Fruit fly (Drosophila melanogaster): ENCODE results near the gene CG17751.

CG17751 gene

DNA sequence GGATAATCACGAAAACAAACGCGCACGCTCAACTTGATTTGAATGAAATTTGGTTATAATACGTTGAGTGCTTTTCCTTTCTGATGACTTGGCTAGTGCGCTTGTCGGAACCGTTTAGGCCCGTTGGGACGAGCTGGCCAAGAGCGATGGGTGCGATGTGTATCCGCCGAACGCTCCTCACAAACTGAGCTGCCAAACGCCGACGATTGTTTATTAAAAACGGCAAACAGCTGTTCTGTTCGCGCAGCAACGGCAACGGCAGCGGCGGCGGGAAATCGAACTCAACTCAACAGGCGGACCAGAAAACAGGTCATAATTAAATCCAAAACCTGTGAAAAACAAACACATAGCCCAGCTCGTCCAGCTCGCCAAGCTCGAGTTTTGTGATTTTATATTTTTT is 13.9 kb downstream of the CG17751 start (continued):
- peak; percentile 67 for TF ChIP-seq CG13894 (tag; optimal IDR thresholded peaks at IDR 0.05)
- no peak for TF ChIP-seq Oaz (GFP tag; IDR thresholded peaks at IDR 0.05)
- TF ChIP-seq Eip74EF (GFP tag; optimal IDR thresholded peaks at IDR 0.05) = peak in 1 of 2 experiments; percentile 40
- TF ChIP-seq CkIIα-i1 (GFP tag; IDR thresholded peaks at IDR 0.05) = no peak
- peak; percentile 86 for TF ChIP-seq z (GFP tag; IDR thresholded peaks at IDR 0.05)
- TF ChIP-seq CG34422 (GFP tag; IDR thresholded peaks at IDR 0.05) = peak; percentile 74; the same call in 1 of the 3 replicates
- 0 out of 2 replicates have a peak, but pooled peaks have one; percentile 33 for TF ChIP-seq CG14441 (GFP tag; IDR thresholded peaks at IDR 0.05)
- TF ChIP-seq exex (tag; optimal IDR thresholded peaks at IDR 0.05) = peak; percentile 9
- peak in 1 of 2 experiments; percentile 69 for TF ChIP-seq crp (GFP tag; optimal IDR thresholded peaks at IDR 0.05)
- peak; percentile 46; the same call in 1 of the 2 replicates for TF ChIP-seq CG32532 (GFP tag; IDR thresholded peaks at IDR 0.05)
- TF ChIP-seq CG7786 (GFP tag; optimal IDR thresholded peaks at IDR 0.05) = no peak
- peak; percentile 38 for TF ChIP-seq CG15269 (tag; optimal IDR thresholded peaks at IDR 0.05)
- peak; percentile 90; the same call in 3 of the 4 replicates for TF ChIP-seq chinmo (GFP tag; IDR thresholded peaks at IDR 0.05; ENCODE audit: partially characterized antibody)
- 0 out of 2 replicates have a peak, but pooled peaks have one; percentile 5 for TF ChIP-seq onecut (GFP tag; IDR thresholded peaks at IDR 0.05)
- peak; percentile 38 for TF ChIP-seq CG6854 (GFP tag; optimal IDR thresholded peaks at IDR 0.05)
- TF ChIP-seq Deaf1 (tag; optimal IDR thresholded peaks at IDR 0.05) = peak; percentile 62
- peak; percentile 21 for TF ChIP-seq CG13624 (GFP tag; optimal IDR thresholded peaks at IDR 0.05)
- peak; percentile 5; the same call in 1 of the 3 replicates for TF ChIP-seq dysf (GFP tag; IDR thresholded peaks at IDR 0.05)
- no peak for TF ChIP-seq ssp (GFP tag; IDR thresholded peaks at IDR 0.05)
- no peak for TF ChIP-seq wdn (GFP tag; IDR thresholded peaks at IDR 0.05)
- peak; percentile 5 for TF ChIP-seq schlank (tag; optimal IDR thresholded peaks at IDR 0.05)
- peak; percentile 57; the same call in 1 of the 3 replicates for TF ChIP-seq Dbx (GFP tag; IDR thresholded peaks at IDR 0.05)
- TF ChIP-seq MBD-R2 (GFP tag; IDR thresholded peaks at IDR 0.05) = 0 out of 2 replicates have a peak, but pooled peaks have one; percentile 12
- peak; percentile 20; the same call in 1 of the 2 replicates for TF ChIP-seq sob (GFP tag; IDR thresholded peaks at IDR 0.05)
- TF ChIP-seq mirr (GFP tag; optimal IDR thresholded peaks at IDR 0.05) = peak; percentile 54
- no peak for TF ChIP-seq trem (tag; optimal IDR thresholded peaks at IDR 0.05)
- TF ChIP-seq al (GFP tag; IDR thresholded peaks at IDR 0.05) = no peak
- TF ChIP-seq CG18599 (GFP tag; optimal IDR thresholded peaks at IDR 0.05) = peak; percentile 2
- TF ChIP-seq gsb (GFP tag; IDR thresholded peaks at IDR 0.05) = no peak
- peak; percentile 6 for TF ChIP-seq CG5180 (GFP tag; optimal IDR thresholded peaks at IDR 0.05)
- TF ChIP-seq CG34376 (GFP tag; optimal IDR thresholded peaks at IDR 0.05) = peak; percentile 48
- TF ChIP-seq zfh1 (GFP tag; IDR thresholded peaks at IDR 0.05) = 0 out of 3 replicates have a peak, but pooled peaks have one; percentile 27
- no peak for TF ChIP-seq ATbp (GFP tag; optimal IDR thresholded peaks at IDR 0.05)
- TF ChIP-seq toy (GFP tag; IDR thresholded peaks at IDR 0.05) = no peak
- peak; percentile 46; the same call in 1 of the 2 replicates for TF ChIP-seq Bgb (GFP tag; IDR thresholded peaks at IDR 0.05; ENCODE audit: partially characterized antibody)
- peak; percentile 17 for TF ChIP-seq eyg (GFP tag; optimal IDR thresholded peaks at IDR 0.05)
- TF ChIP-seq ftz-f1 (GFP tag; optimal IDR thresholded peaks at IDR 0.05) = peak; percentile 42
- TF ChIP-seq Sry-β (GFP tag; optimal IDR thresholded peaks at IDR 0.05) = no peak
- TF ChIP-seq ro (GFP tag; IDR thresholded peaks at IDR 0.05) = no peak
- TF ChIP-seq CG11456 (GFP tag; IDR thresholded peaks at IDR 0.05) = 0 out of 3 replicates have a peak, but pooled peaks have one; percentile 16
- TF ChIP-seq CG12769 (tag; optimal IDR thresholded peaks at IDR 0.05) = peak; percentile 89
- peak; percentile 20 for TF ChIP-seq lab (GFP tag; optimal IDR thresholded peaks at IDR 0.05)
- no peak for TF ChIP-seq CG8290 (GFP tag; optimal IDR thresholded peaks at IDR 0.05)
- peak in 1 of 2 experiments; percentile 41 for TF ChIP-seq CG8290 (tag; optimal IDR thresholded peaks at IDR 0.05)
- TF ChIP-seq CG6683 (GFP tag; optimal IDR thresholded peaks at IDR 0.05) = no peak
- TF ChIP-seq Fer1 (GFP tag; optimal IDR thresholded peaks at IDR 0.05) = peak; percentile 32
- TF ChIP-seq Fer2 (tag; optimal IDR thresholded peaks at IDR 0.05) = no peak
- peak; percentile 13 for TF ChIP-seq CG18619 (GFP tag; optimal IDR thresholded peaks at IDR 0.05)
- TF ChIP-seq CG18476 (GFP tag; optimal IDR thresholded peaks at IDR 0.05) = no peak
- peak; percentile 12; the same call in 1 of the 3 replicates for TF ChIP-seq sr (GFP tag; IDR thresholded peaks at IDR 0.05)
